Worm (Caenorhabditis elegans): ENCODE results near the gene kel-10.

DNA sequence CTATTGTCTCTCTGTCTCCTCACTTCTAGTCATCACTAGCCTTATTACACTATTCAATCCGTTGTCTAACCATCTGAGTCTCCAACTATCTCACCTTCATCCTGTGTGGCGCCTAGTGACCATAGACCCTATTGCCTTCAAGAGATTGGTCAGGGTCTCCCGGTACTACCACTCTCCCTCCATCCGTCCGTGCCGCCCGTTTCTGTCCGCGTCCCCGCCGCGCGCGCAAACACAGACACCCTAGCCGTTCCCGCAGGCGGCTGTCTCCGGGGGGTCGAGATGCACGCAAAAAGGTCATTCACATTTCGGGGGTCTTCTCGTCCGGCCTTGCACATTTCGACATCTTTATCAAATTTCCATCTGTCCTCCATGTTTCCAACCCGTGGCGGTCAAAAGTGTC lies 6.7 kb downstream of the kel-10 start:
- no peak for TF ChIP-seq nhr-11 (tag; optimal IDR thresholded peaks at IDR 0.05)
- TF ChIP-seq hlh-17 (GFP tag; optimal IDR thresholded peaks at IDR 0.05; ENCODE audit: borderline replicate concordance) = no peak
- TF ChIP-seq nhr-237 (tag; optimal IDR thresholded peaks at IDR 0.05) = no peak
- no peak for TF ChIP-seq zag-1 (tag; optimal IDR thresholded peaks at IDR 0.05)
- TF ChIP-seq ceh-63 (GFP tag; optimal IDR thresholded peaks at IDR 0.05) = no peak
- TF ChIP-seq sptf-1 (tag; optimal IDR thresholded peaks at IDR 0.05) = no peak
- TF ChIP-seq unc-62 (GFP tag; optimal IDR thresholded peaks at IDR 0.05) = no peak
- TF ChIP-seq ztf-11 (tag; optimal IDR thresholded peaks at IDR 0.05) = peak in 1 of 2 experiments; percentile 62
- no peak for TF ChIP-seq alr-1 (tag; optimal IDR thresholded peaks at IDR 0.05; ENCODE audit: borderline replicate concordance)
